Worm (Caenorhabditis elegans) whole organism, L2 larva: ENCODE measurements around the gene sup-10.
A peak's percentile ranks its signal among the peaks of the same experiment; 100 is the strongest.

Experiments
- C34F6.9 ChIP-seq: fragments of 150-350 bp; optimal IDR thresholded peaks from 2 replicates; lab custom pipeline; 2014; ENCODE audit warnings: missing biosample characterization, missing genetic modification characterization
- F13H6.1 ChIP-seq: sonication (generic microtip); optimal IDR thresholded peaks from 2 replicates; lab custom pipeline; 2016; ENCODE audit warnings: missing genetic modification characterization, missing compliant biosample characterization
- R02D3.7 ChIP-seq: fragments of 150-350 bp; optimal IDR thresholded peaks from 2 replicates; lab custom pipeline; 2014; ENCODE audit warnings: missing biosample characterization, missing genetic modification characterization
- Y55F3AM.14 ChIP-seq: fragments of 200-800 bp; sonication (Bioruptor generic); optimal IDR thresholded peaks from 2 replicates; lab custom pipeline; 2018; ENCODE audit warnings: mild to moderate bottlenecking, missing genetic modification characterization, missing compliant biosample characterization
- ZK546.5 ChIP-seq: sonication (generic microtip); optimal IDR thresholded peaks from 2 replicates; lab custom pipeline; 2017; ENCODE audit warnings: missing biosample characterization, missing genetic modification characterization
- alr-1 ChIP-seq: fragments of 150-350 bp; optimal IDR thresholded peaks from 2 replicates; lab custom pipeline; 2014; ENCODE audit warnings: missing biosample characterization, missing genetic modification characterization
- aly-2 ChIP-seq: fragments of 150-350 bp; optimal IDR thresholded peaks from 2 replicates; lab custom pipeline; 2014; ENCODE audit warnings: missing biosample characterization, missing genetic modification characterization
- ama-1 ChIP-seq: fragments of 150-350 bp; optimal IDR thresholded peaks from 2 replicates; lab custom pipeline; 2018; ENCODE audit warnings: inconsistent platforms
- blmp-1 ChIP-seq: sonication (generic microtip); optimal IDR thresholded peaks from 2 replicates; lab custom pipeline; 2017; ENCODE audit warnings: missing genetic modification characterization, mild to moderate bottlenecking, missing compliant biosample characterization, antibody characterized with exemption, moderate library complexity; ENCODE audit not compliant: insufficient read depth
- ceh-16 ChIP-seq: fragments of 150-350 bp; optimal IDR thresholded peaks from 2 replicates; lab custom pipeline; 2014; ENCODE audit warnings: missing biosample characterization, missing genetic modification characterization
- ceh-82 ChIP-seq: fragments of 150-350 bp; optimal IDR thresholded peaks from 2 replicates; lab custom pipeline; 2014; ENCODE audit warnings: missing biosample characterization, missing genetic modification characterization
- crh-2 ChIP-seq: sonication (generic microtip); optimal IDR thresholded peaks from 2 replicates; lab custom pipeline; 2017; ENCODE audit warnings: missing biosample characterization, missing genetic modification characterization
- dmd-4 ChIP-seq: sonication (generic microtip); optimal IDR thresholded peaks from 2 replicates; lab custom pipeline; 2017; ENCODE audit warnings: missing biosample characterization, missing genetic modification characterization
- egl-27 ChIP-seq: sonication (generic microtip); optimal IDR thresholded peaks from 3 replicates; lab custom pipeline; 2017; ENCODE audit warnings: missing biosample characterization, missing genetic modification reagents, missing genetic modification characterization
- elt-1 ChIP-seq: fragments of 150-350 bp; optimal IDR thresholded peaks from 2 replicates; lab custom pipeline; 2014; ENCODE audit warnings: missing biosample characterization, missing genetic modification characterization
- elt-3 ChIP-seq: sonication (generic microtip); optimal IDR thresholded peaks from 2 replicates; lab custom pipeline; 2017; ENCODE audit warnings: missing biosample characterization, missing genetic modification characterization
- fos-1 ChIP-seq: fragments of 150-350 bp; optimal IDR thresholded peaks from 2 replicates; lab custom pipeline; 2014; ENCODE audit warnings: missing biosample characterization, missing genetic modification characterization
- gmeb-1 ChIP-seq: fragments of 150-350 bp; optimal IDR thresholded peaks from 2 replicates; lab custom pipeline; 2014; ENCODE audit warnings: missing biosample characterization, missing genetic modification characterization
- lin-11 ChIP-seq: fragments of 150-350 bp; sonication (generic microtip); optimal IDR thresholded peaks from 2 replicates; lab custom pipeline; 2014; ENCODE audit warnings: missing biosample characterization, missing genetic modification characterization, inconsistent platforms, mixed read lengths
- lin-13 ChIP-seq: fragments of 150-350 bp; optimal IDR thresholded peaks from 2 replicates; lab custom pipeline; 2014; ENCODE audit warnings: missing biosample characterization, missing genetic modification reagents, missing genetic modification characterization
- lin-39 ChIP-seq: fragments of 150-350 bp; optimal IDR thresholded peaks from 2 replicates; lab custom pipeline; 2014; ENCODE audit warnings: missing biosample characterization, missing genetic modification reagents, missing genetic modification characterization
- lsy-2 ChIP-seq, 2 experiments: fragments of 150-350 bp in 1 of 2; sonication (generic microtip) in 1 of 2; optimal IDR thresholded peaks; 2 replicates each; lab custom pipeline; 2014 to 2017; ENCODE audit warnings: missing biosample characterization in 2 of 2, missing genetic modification characterization in 2 of 2
- mab-5 ChIP-seq: fragments of 150-350 bp; optimal IDR thresholded peaks from 2 replicates; lab custom pipeline; 2014; ENCODE audit warnings: missing biosample characterization, missing genetic modification characterization
- mbf-1 ChIP-seq: sonication (generic microtip); optimal IDR thresholded peaks from 2 replicates; lab custom pipeline; 2017; ENCODE audit warnings: missing biosample characterization, missing genetic modification characterization
- mdl-1 ChIP-seq, 2 experiments: fragments of 150-350 bp in 1 of 2; sonication (generic microtip) in 1 of 2; optimal IDR thresholded peaks; 2 replicates each; lab custom pipeline; 2017; ENCODE audit warnings: missing biosample characterization in 2 of 2, missing genetic modification characterization in 2 of 2
- nhr-10 ChIP-seq: sonication (generic microtip); optimal IDR thresholded peaks from 2 replicates; lab custom pipeline; 2017; ENCODE audit warnings: missing biosample characterization, missing genetic modification characterization
- nhr-11 ChIP-seq: fragments of 150-350 bp; optimal IDR thresholded peaks from 2 replicates; lab custom pipeline; 2014; ENCODE audit warnings: missing biosample characterization, missing genetic modification characterization
- nhr-12 ChIP-seq: fragments of 150-350 bp; optimal IDR thresholded peaks from 2 replicates; lab custom pipeline; 2014; ENCODE audit warnings: missing biosample characterization, missing genetic modification characterization
- nhr-129 ChIP-seq: fragments of 150-350 bp; optimal IDR thresholded peaks from 2 replicates; lab custom pipeline; 2014; ENCODE audit warnings: missing biosample characterization, missing genetic modification characterization
- nhr-21 ChIP-seq: fragments of 150-350 bp; optimal IDR thresholded peaks from 2 replicates; lab custom pipeline; 2014; ENCODE audit warnings: missing biosample characterization, missing genetic modification characterization
- nhr-23 ChIP-seq: fragments of 150-350 bp; optimal IDR thresholded peaks from 2 replicates; lab custom pipeline; 2014; ENCODE audit warnings: missing biosample characterization, missing genetic modification reagents, missing genetic modification characterization
- nhr-237 ChIP-seq: fragments of 150-350 bp; optimal IDR thresholded peaks from 2 replicates; lab custom pipeline; 2014; ENCODE audit warnings: missing biosample characterization, missing genetic modification characterization
- nhr-25 ChIP-seq: fragments of 150-350 bp; sonication (generic microtip); optimal IDR thresholded peaks from 3 replicates; lab custom pipeline; 2014; ENCODE audit warnings: missing biosample characterization, missing genetic modification characterization
- nhr-6 ChIP-seq: fragments of 150-350 bp; optimal IDR thresholded peaks from 2 replicates; lab custom pipeline; 2014; ENCODE audit warnings: missing biosample characterization, missing genetic modification characterization
- nhr-77 ChIP-seq: fragments of 150-350 bp; optimal IDR thresholded peaks from 2 replicates; lab custom pipeline; 2014; ENCODE audit warnings: missing biosample characterization, missing genetic modification characterization
- sem-4 ChIP-seq: fragments of 150-350 bp; optimal IDR thresholded peaks from 2 replicates; lab custom pipeline; 2014; ENCODE audit warnings: missing biosample characterization, missing genetic modification reagents, missing genetic modification characterization
- skn-1 ChIP-seq: sonication (generic microtip); optimal IDR thresholded peaks from 2 replicates; lab custom pipeline; 2017; ENCODE audit warnings: missing biosample characterization, missing genetic modification characterization
- sma-3 ChIP-seq: sonication (generic microtip); optimal IDR thresholded peaks from 2 replicates; lab custom pipeline; 2016; ENCODE audit warnings: missing genetic modification reagents, missing genetic modification characterization, missing compliant biosample characterization
- sma-9 ChIP-seq, 2 experiments: fragments of 150-350 bp in 1 of 2; sonication (generic microtip) in 1 of 2; optimal IDR thresholded peaks; 2 replicates each; lab custom pipeline; 2014 to 2016; ENCODE audit warnings: missing genetic modification characterization in 2 of 2, mild to moderate bottlenecking in 1 of 2, missing biosample characterization in 1 of 2, missing compliant biosample characterization in 1 of 2, missing genetic modification reagents in 1 of 2, moderate library complexity in 1 of 2
- snpc-4 ChIP-seq: fragments of 150-350 bp; optimal IDR thresholded peaks from 2 replicates; lab custom pipeline; 2014; ENCODE audit warnings: missing biosample characterization, missing genetic modification characterization
- unc-39 ChIP-seq: fragments of 150-350 bp; optimal IDR thresholded peaks from 2 replicates; lab custom pipeline; 2014; ENCODE audit warnings: missing biosample characterization, missing genetic modification characterization
- unc-55 ChIP-seq: fragments of 150-350 bp; sonication (generic microtip); optimal IDR thresholded peaks from 3 replicates; lab custom pipeline; 2014; ENCODE audit warnings: missing biosample characterization, missing genetic modification reagents, missing genetic modification characterization
- unc-62 ChIP-seq: fragments of 150-350 bp; optimal IDR thresholded peaks from 2 replicates; lab custom pipeline; 2014; ENCODE audit warnings: missing biosample characterization, missing genetic modification reagents, missing genetic modification characterization
- zag-1 ChIP-seq: fragments of 150-350 bp; optimal IDR thresholded peaks from 2 replicates; lab custom pipeline; 2014; ENCODE audit warnings: missing biosample characterization, missing genetic modification characterization
- ztf-1 ChIP-seq: fragments of 200-800 bp; sonication (Bioruptor generic); conservative IDR thresholded peaks from 2 replicates; pipeline ENCODE4 v1.3.6; 2022; ENCODE audit warnings: missing genetic modification characterization, missing compliant biosample characterization
- ztf-11 ChIP-seq: sonication (generic microtip); optimal IDR thresholded peaks from 2 replicates; lab custom pipeline; 2017; ENCODE audit warnings: missing biosample characterization, missing genetic modification characterization
- ztf-4 ChIP-seq: fragments of 150-350 bp; optimal IDR thresholded peaks from 2 replicates; lab custom pipeline; 2014; ENCODE audit warnings: missing biosample characterization, missing genetic modification characterization

Gene sup-10

ce11 chrX:17528068-17528467 is at the start of gene sup-10:
TSS of gene sup-10 (plus strand) at chrX:17528344.
- TF ChIP-seq sma-9 (GFP tag; optimal IDR thresholded peaks at IDR 0.05; lab: Kevin White, UChicago) (peak; percentile 62), sma-9 (tag; optimal IDR thresholded peaks at IDR 0.05; lab: Kevin White, UChicago) (no peak), F13H6.1 (tag; lab: Kevin White, UChicago) (peak; percentile 47), mab-5 (tag; lab: Kevin White, UChicago) (no peak)

- TF ChIP-seq fos-1 (tag; lab: Kevin White, UChicago) (peak; percentile 44), skn-1 (tag; lab: Kevin White, UChicago) (no peak)
Measured at ce11 chrX:17478677-17479076, 49.5 kb upstream of the sup-10 start.

ce11 chrX:17479694-17480574 is 48.2 kb upstream of the sup-10 start:
- TF ChIP-seq ama-1 (peak; percentile 44), unc-39 (tag; lab: Kevin White, UChicago) (peak; percentile 55), mbf-1 (no peak), ZK546.5 (tag; lab: Kevin White, UChicago) (no peak), blmp-1 (peak; percentile 89), sma-9 (GFP tag; optimal IDR thresholded peaks at IDR 0.05; lab: Kevin White, UChicago) (peak; percentile 93), sma-9 (tag; optimal IDR thresholded peaks at IDR 0.05; lab: Kevin White, UChicago) (no peak), R02D3.7 (tag; lab: Kevin White, UChicago) (peak; percentile 14), lin-39 (tag; lab: Kevin White, UChicago) (peak; percentile 57), alr-1 (no peak), sem-4 (tag; lab: Kevin White, UChicago) (peak; percentile 88), elt-3 (tag; lab: Kevin White, UChicago) (no peak), fos-1 (tag; lab: Kevin White, UChicago) (peak; percentile 53), ztf-11 (tag; lab: Kevin White, UChicago) (no peak), ceh-82 (tag; lab: Kevin White, UChicago) (no peak), nhr-237 (peak; percentile 1), lin-13 (GFP tag; lab: Kevin White, UChicago) (peak; percentile 66), ztf-1 (no peak), C34F6.9 (tag; lab: Kevin White, UChicago) (peak; percentile 87), nhr-77 (tag; lab: Kevin White, UChicago) (peak; percentile 17), snpc-4 (peak; percentile 41), lsy-2 (tag; optimal IDR thresholded peaks at IDR 0.05; lab: Kevin White, UChicago) (peak; percentile 69 to 77), nhr-6 (tag; lab: Kevin White, UChicago) (peak; percentile 77), nhr-12 (no peak), ceh-16 (tag; lab: Kevin White, UChicago) (peak; percentile 58), aly-2 (tag; lab: Kevin White, UChicago) (no peak), mab-5 (tag; lab: Kevin White, UChicago) (peak; percentile 88), skn-1 (tag; lab: Kevin White, UChicago) (no peak), nhr-25 (tag; lab: Kevin White, UChicago) (peak; percentile 83), nhr-10 (tag; lab: Kevin White, UChicago) (no peak), zag-1 (tag; lab: Kevin White, UChicago) (peak; percentile 54), gmeb-1 (tag; lab: Kevin White, UChicago) (peak; percentile 54), sma-3 (GFP tag; lab: Kevin White, UChicago) (peak; percentile 87), crh-2 (tag; lab: Kevin White, UChicago) (peak; percentile 65), elt-1 (no peak), unc-62 (GFP tag; lab: Kevin White, UChicago) (peak; percentile 84), nhr-23 (no peak), nhr-21 (tag; lab: Kevin White, UChicago) (peak; percentile 88), unc-55 (peak; percentile 84), nhr-11 (tag; lab: Kevin White, UChicago) (no peak), mdl-1 (tag; optimal IDR thresholded peaks at IDR 0.05; lab: Kevin White, UChicago) (peak; percentile 82 to 95), egl-27 (tag; lab: Kevin White, UChicago) (peak; percentile 86), Y55F3AM.14 (GFP tag; lab: Kevin White, UChicago) (peak; percentile 93), ztf-4 (peak; percentile 68), nhr-129 (tag; lab: Kevin White, UChicago) (peak; percentile 77), lin-11 (tag; lab: Kevin White, UChicago) (peak; percentile 73), dmd-4 (tag; lab: Kevin White, UChicago) (no peak), F13H6.1 (tag; lab: Kevin White, UChicago) (peak; percentile 98)
